Worm (Caenorhabditis elegans): ENCODE measurements around the gene C01G10.7.

Gene C01G10.7

ce11 chrV:15085335-15085800 is at the start of gene C01G10.7, which contains the start of gene ahsa-1:
TSS of gene C01G10.7 (plus strand) at chrV:15085747.
TSS of gene ahsa-1 (minus strand) at chrV:15085385.
- TF ChIP-seq elt-3 (tag; optimal IDR thresholded peaks at IDR 0.05) (no peak), egl-27 (tag; optimal IDR thresholded peaks at IDR 0.05) (peak; percentile 13), hmg-11 (tag; optimal IDR thresholded peaks at IDR 0.05) (peak; percentile 83), fkh-10 (GFP tag; optimal IDR thresholded peaks at IDR 0.05) (peak; percentile 92), lsy-12 (tag; optimal IDR thresholded peaks at IDR 0.05) (peak; percentile 85), nhr-11 (tag; optimal IDR thresholded peaks at IDR 0.05) (peak; percentile 11), nhr-76 (tag; optimal IDR thresholded peaks at IDR 0.05) (peak; percentile 0), ztf-11 (tag; optimal IDR thresholded peaks at IDR 0.05) (no peak), fos-1 (tag; optimal IDR thresholded peaks at IDR 0.05) (no peak), ztf-4 (tag; optimal IDR thresholded peaks at IDR 0.05) (no peak), ZK546.5 (tag; optimal IDR thresholded peaks at IDR 0.05) (no peak), R02D3.7 (tag; optimal IDR thresholded peaks at IDR 0.05) (peak; percentile 98), nhr-77 (tag; optimal IDR thresholded peaks at IDR 0.05) (peak; percentile 37), mdl-1 (tag; optimal IDR thresholded peaks at IDR 0.05) (no peak), unc-62 (GFP tag; optimal IDR thresholded peaks at IDR 0.05) (no peak), tbx-2 (tag; optimal IDR thresholded peaks at IDR 0.05) (peak; percentile 37), egl-5 (tag; optimal IDR thresholded peaks at IDR 0.05) (peak; percentile 87), nhr-43 (tag; optimal IDR thresholded peaks at IDR 0.05; ENCODE audit: poor library complexity, severe bottlenecking) (peak; percentile 95), lin-15B (tag; optimal IDR thresholded peaks at IDR 0.05) (peak; percentile 99), nhr-25 (tag; optimal IDR thresholded peaks at IDR 0.05) (peak; percentile 86), daf-12 (tag; optimal IDR thresholded peaks at IDR 0.05) (no peak), nhr-237 (tag; optimal IDR thresholded peaks at IDR 0.05) (no peak), zag-1 (tag; optimal IDR thresholded peaks at IDR 0.05) (no peak), ceh-16 (tag; optimal IDR thresholded peaks at IDR 0.05) (no peak), nhr-28 (tag; optimal IDR thresholded peaks at IDR 0.05) (no peak), nhr-67 (tag; optimal IDR thresholded peaks at IDR 0.05) (no peak), mml-1 (tag; optimal IDR thresholded peaks at IDR 0.05) (no peak), ceh-82 (tag; optimal IDR thresholded peaks at IDR 0.05) (peak; percentile 68), jun-1 (tag; optimal IDR thresholded peaks at IDR 0.05) (peak; percentile 58), elt-1 (tag; optimal IDR thresholded peaks at IDR 0.05) (no peak), pha-4 (tag; optimal IDR thresholded peaks at IDR 0.05) (peak; percentile 95), ceh-28 (tag; optimal IDR thresholded peaks at IDR 0.05) (peak; percentile 77), pqm-1 (tag; optimal IDR thresholded peaks at IDR 0.05) (peak; percentile 82), elt-2 (tag; optimal IDR thresholded peaks at IDR 0.05) (peak; percentile 61), unc-39 (tag; optimal IDR thresholded peaks at IDR 0.05) (no peak), fkh-2 (tag; optimal IDR thresholded peaks at IDR 0.05) (no peak), nhr-12 (tag; optimal IDR thresholded peaks at IDR 0.05) (no peak), aly-2 (tag; optimal IDR thresholded peaks at IDR 0.05) (no peak), ceh-9 (tag; optimal IDR thresholded peaks at IDR 0.05) (no peak), snpc-4 (tag; optimal IDR thresholded peaks at IDR 0.05) (peak; percentile 87), lin-39 (tag; optimal IDR thresholded peaks at IDR 0.05) (peak; percentile 75), nhr-23 (tag; optimal IDR thresholded peaks at IDR 0.05) (no peak), eor-1 (tag; optimal IDR thresholded peaks at IDR 0.05) (peak in 1 of 2 experiments; percentile 45), skn-1 (tag; optimal IDR thresholded peaks at IDR 0.05) (peak; percentile 15), nfya-1 (tag; optimal IDR thresholded peaks at IDR 0.05; ENCODE audit: insufficient read depth) (peak; percentile 89), ama-1 (optimal IDR thresholded peaks at IDR 0.05) (no peak), sea-2 (GFP tag; optimal IDR thresholded peaks at IDR 0.05) (no peak)
